Worm (Caenorhabditis elegans) whole organism, early embryonic: ENCODE results near the gene C07G1.15.

Experiments used
- ama-1 ChIP-seq: fragments of 150-350 bp; optimal IDR thresholded peaks from 2 replicates; lab custom pipeline; 2014
- hmg-4 ChIP-seq: fragments of 200-800 bp; sonication (Bioruptor generic); optimal IDR thresholded peaks from 2 replicates; lab custom pipeline; 2018; ENCODE audit warnings: mild to moderate bottlenecking, missing genetic modification characterization, missing compliant biosample characterization
- sea-1 ChIP-seq: fragments of 200-800 bp; sonication (Bioruptor generic); conservative IDR thresholded peaks from 2 replicates; pipeline ENCODE4 v1.3.6; 2022; ENCODE audit warnings: missing genetic modification characterization, missing compliant biosample characterization

- TF ChIP-seq ama-1 (lab: Kevin White, UChicago) (no peak), hmg-4 (GFP tag; lab: Kevin White, UChicago) (no peak), sea-1 (GFP tag; lab: Robert Waterston, UW) (no peak)
Measured at ce11 chrIV:8154966-8155365, 14.8 kb upstream of the C07G1.15 start.
